Worm (Caenorhabditis elegans) whole organism, late embryonic: Measurements from ENCODE around the gene W07G4.5.

Experiments
- C08G9.2 ChIP-seq: sonication (generic microtip); optimal IDR thresholded peaks from 2 replicates; lab custom pipeline; 2016; ENCODE audit warnings: mild to moderate bottlenecking, missing genetic modification characterization, moderate library complexity, missing compliant biosample characterization
- C38D4.7 ChIP-seq: fragments of 200-800 bp; sonication (Bioruptor generic); optimal IDR thresholded peaks from 2 replicates; lab custom pipeline; 2018; ENCODE audit warnings: mild to moderate bottlenecking, missing genetic modification characterization, moderate library complexity, missing compliant biosample characterization
- F13H6.1 ChIP-seq: sonication (generic microtip); optimal IDR thresholded peaks from 2 replicates; lab custom pipeline; 2016; ENCODE audit warnings: missing genetic modification characterization, missing compliant biosample characterization
- K02D7.2 ChIP-seq: sonication (generic microtip); optimal IDR thresholded peaks from 2 replicates; lab custom pipeline; 2017; ENCODE audit warnings: mild to moderate bottlenecking, missing genetic modification characterization, missing compliant biosample characterization
- K09A11.1 ChIP-seq: sonication (generic microtip); optimal IDR thresholded peaks from 2 replicates; lab custom pipeline; 2017; ENCODE audit warnings: antibody characterized with exemption, mild to moderate bottlenecking, missing genetic modification characterization, missing compliant biosample characterization; ENCODE audit not compliant: insufficient read depth
- Y22D7AL.16 ChIP-seq: sonication (generic microtip); optimal IDR thresholded peaks from 2 replicates; lab custom pipeline; 2016; ENCODE audit warnings: missing genetic modification characterization, missing compliant biosample characterization
- ceh-14 ChIP-seq: sonication (generic microtip); optimal IDR thresholded peaks from 2 replicates; lab custom pipeline; 2016; ENCODE audit warnings: missing genotype, missing genetic modification characterization, missing compliant biosample characterization
- ceh-19 ChIP-seq: fragments of 200-800 bp; sonication (Bioruptor generic); optimal IDR thresholded peaks from 2 replicates; lab custom pipeline; 2018; ENCODE audit warnings: mild to moderate bottlenecking, missing genetic modification characterization, missing compliant biosample characterization
- ceh-2 ChIP-seq: sonication (generic microtip); optimal IDR thresholded peaks from 2 replicates; lab custom pipeline; 2016; ENCODE audit warnings: missing genotype, missing genetic modification characterization, missing compliant biosample characterization
- ceh-48 ChIP-seq: sonication (generic microtip); optimal IDR thresholded peaks from 2 replicates; lab custom pipeline; 2016; ENCODE audit warnings: missing genetic modification characterization, inconsistent platforms, missing compliant biosample characterization
- ceh-6 ChIP-seq: fragments of 200-800 bp; sonication (Bioruptor generic); optimal IDR thresholded peaks from 2 replicates; lab custom pipeline; 2018; ENCODE audit warnings: mild to moderate bottlenecking, missing genetic modification characterization, missing compliant biosample characterization
- dmd-4 ChIP-seq: sonication (generic microtip); optimal IDR thresholded peaks from 2 replicates; lab custom pipeline; 2016; ENCODE audit warnings: borderline replicate concordance, missing genetic modification characterization, missing compliant biosample characterization
- elt-2 ChIP-seq: sonication (generic microtip); optimal IDR thresholded peaks from 2 replicates; lab custom pipeline; 2016; ENCODE audit warnings: missing genetic modification reagents, missing genetic modification characterization, missing compliant biosample characterization
- fkh-10 ChIP-seq: fragments of 150-350 bp; optimal IDR thresholded peaks from 2 replicates; lab custom pipeline; 2014; ENCODE audit warnings: missing biosample characterization, missing genetic modification reagents, missing genetic modification characterization
- gmeb-2 ChIP-seq: sonication (generic microtip); optimal IDR thresholded peaks from 2 replicates; lab custom pipeline; 2016; ENCODE audit warnings: missing genetic modification characterization, inconsistent platforms, missing compliant biosample characterization
- hlh-13 ChIP-seq: fragments of 200-800 bp; sonication (Bioruptor generic); optimal IDR thresholded peaks from 2 replicates; lab custom pipeline; 2018; ENCODE audit warnings: mild to moderate bottlenecking, missing genetic modification characterization, missing compliant biosample characterization
- hlh-30 ChIP-seq: sonication (generic microtip); optimal IDR thresholded peaks from 2 replicates; lab custom pipeline; 2017; ENCODE audit warnings: antibody characterized with exemption, missing genetic modification characterization, missing compliant biosample characterization; ENCODE audit not compliant: insufficient read depth
- hlh-6 ChIP-seq: sonication (generic microtip); optimal IDR thresholded peaks from 2 replicates; lab custom pipeline; 2016; ENCODE audit warnings: missing genotype, missing genetic modification characterization, missing compliant biosample characterization
- lim-6 ChIP-seq: sonication (generic microtip); optimal IDR thresholded peaks from 2 replicates; lab custom pipeline; 2016; ENCODE audit warnings: missing genetic modification characterization, missing compliant biosample characterization
- odd-2 ChIP-seq: sonication (generic microtip); optimal IDR thresholded peaks from 2 replicates; lab custom pipeline; 2017; ENCODE audit warnings: antibody characterized with exemption, mild to moderate bottlenecking, missing genetic modification characterization, missing compliant biosample characterization
- pat-9 ChIP-seq: fragments of 200-800 bp; sonication (Bioruptor generic); optimal IDR thresholded peaks from 2 replicates; lab custom pipeline; 2018; ENCODE audit warnings: mild to moderate bottlenecking, missing genetic modification characterization, moderate library complexity, missing compliant biosample characterization
- pha-2 ChIP-seq: sonication (generic microtip); optimal IDR thresholded peaks from 2 replicates; lab custom pipeline; 2017; ENCODE audit warnings: mild to moderate bottlenecking, missing genetic modification characterization, missing compliant biosample characterization
- pha-4 ChIP-seq: fragments of 150-350 bp; optimal IDR thresholded peaks from 2 replicates; lab custom pipeline; 2018; ENCODE audit warnings: missing biosample characterization, missing genetic modification reagents, missing genetic modification characterization
- pros-1 ChIP-seq: fragments of 150-350 bp; optimal IDR thresholded peaks from 2 replicates; lab custom pipeline; 2014; ENCODE audit warnings: missing biosample characterization, missing genetic modification reagents, missing genetic modification characterization
- ref-2 ChIP-seq: sonication (generic microtip); optimal IDR thresholded peaks from 2 replicates; lab custom pipeline; 2016; ENCODE audit warnings: missing genetic modification characterization, missing compliant biosample characterization
- sdc-2 ChIP-seq: sonication (generic microtip); optimal IDR thresholded peaks from 2 replicates; lab custom pipeline; 2016; ENCODE audit warnings: missing genotype, missing genetic modification characterization, missing compliant biosample characterization
- sox-4 ChIP-seq: sonication (generic microtip); optimal IDR thresholded peaks from 2 replicates; lab custom pipeline; 2017; ENCODE audit warnings: mild to moderate bottlenecking, missing genetic modification characterization, inconsistent platforms, missing compliant biosample characterization
- syd-9 ChIP-seq: sonication (generic microtip); optimal IDR thresholded peaks from 2 replicates; lab custom pipeline; 2016; ENCODE audit warnings: mild to moderate bottlenecking, missing genetic modification characterization, moderate library complexity, missing compliant biosample characterization
- tbx-2 ChIP-seq: sonication (generic microtip); optimal IDR thresholded peaks from 2 replicates; lab custom pipeline; 2016; ENCODE audit warnings: missing genetic modification characterization, missing compliant biosample characterization
- tbx-7 ChIP-seq: sonication (generic microtip); optimal IDR thresholded peaks from 2 replicates; lab custom pipeline; 2016; ENCODE audit warnings: missing genotype, missing genetic modification characterization, missing compliant biosample characterization
- ttx-3 ChIP-seq: sonication (generic microtip); optimal IDR thresholded peaks from 2 replicates; lab custom pipeline; 2016; ENCODE audit warnings: missing genetic modification reagents, missing genetic modification characterization, missing compliant biosample characterization
- unc-55 ChIP-seq: sonication (generic microtip); optimal IDR thresholded peaks from 2 replicates; lab custom pipeline; 2017; ENCODE audit warnings: missing biosample characterization, missing genetic modification reagents, missing genetic modification characterization
- unc-86 ChIP-seq: sonication (generic microtip); optimal IDR thresholded peaks from 2 replicates; lab custom pipeline; 2016; ENCODE audit warnings: missing genetic modification characterization, missing compliant biosample characterization
- zip-5 ChIP-seq: sonication (generic microtip); optimal IDR thresholded peaks from 2 replicates; lab custom pipeline; 2016; ENCODE audit warnings: missing genetic modification characterization, missing compliant biosample characterization
- ztf-16 ChIP-seq: sonication (generic microtip); optimal IDR thresholded peaks from 2 replicates; lab custom pipeline; 2017; ENCODE audit warnings: missing genetic modification characterization, missing compliant biosample characterization

The W07G4.5 gene

DNA sequence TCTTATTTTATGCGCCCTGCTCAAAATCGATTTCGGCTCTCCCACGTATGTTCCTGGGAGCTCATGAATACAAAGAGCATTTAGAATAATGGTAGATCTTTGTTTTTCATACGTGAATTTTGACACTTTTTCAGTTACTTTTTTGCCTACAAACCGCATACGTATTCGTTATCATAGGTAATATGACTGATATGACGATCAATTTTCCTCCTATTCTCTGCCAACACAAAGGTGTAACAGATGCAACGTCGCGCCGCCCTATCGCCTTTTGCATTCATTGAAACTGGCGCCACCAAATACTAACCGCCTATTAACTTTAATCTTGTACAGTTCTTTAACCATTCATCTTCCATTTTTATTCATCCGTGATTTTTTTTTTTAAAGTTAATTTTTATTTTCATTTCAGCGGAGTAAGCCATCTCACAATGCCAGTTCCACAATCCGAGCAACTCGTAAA, at the start of gene W07G4.5:
Gene W07G4.5, plus strand, starts transcription at position 407 of the 457 bp plus-strand sequence.
- no peak for TF ChIP-seq K09A11.1
- no peak for TF ChIP-seq sdc-2 (tag; lab: Kevin White, UChicago)
- TF ChIP-seq ceh-19 (GFP tag; lab: Kevin White, UChicago) = no peak
- no peak for TF ChIP-seq ztf-16 (tag; lab: Kevin White, UChicago)

DNA sequence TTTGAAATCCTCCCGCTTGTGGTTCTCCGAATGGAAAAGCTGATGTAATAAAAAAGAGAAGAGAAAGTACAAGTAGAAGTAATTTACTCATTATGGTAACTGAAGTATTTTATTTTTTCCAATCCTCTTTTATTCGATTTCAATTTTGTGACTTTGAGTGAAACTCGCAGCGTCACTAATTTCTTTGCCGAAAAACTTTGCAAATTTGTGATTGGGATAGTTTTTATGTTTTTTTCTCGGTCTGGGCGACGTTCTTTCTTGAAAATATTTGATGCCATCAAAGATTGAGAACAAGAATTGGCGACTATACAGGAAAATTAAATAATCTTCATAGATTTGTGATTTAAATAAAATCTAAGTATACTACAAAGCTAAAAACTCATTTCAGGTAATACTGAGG, 48.2 kb upstream of the W07G4.5 start, which contains the start of gene far-4:
Gene far-4, minus strand, starts transcription at position 101 of the 400 bp plus-strand sequence.
- TF ChIP-seq ceh-6 (GFP tag; lab: Kevin White, UChicago) = no peak
- TF ChIP-seq C08G9.2 (tag; lab: Kevin White, UChicago) = no peak
- no peak for TF ChIP-seq ceh-14 (tag; lab: Kevin White, UChicago)
- TF ChIP-seq hlh-6 (tag; lab: Kevin White, UChicago) = no peak
- no peak for TF ChIP-seq fkh-10
- TF ChIP-seq unc-55 (GFP tag; lab: Kevin White, UChicago) = no peak
- TF ChIP-seq gmeb-2 (tag; lab: Kevin White, UChicago) = no peak
- TF ChIP-seq pha-4 = no peak
- no peak for TF ChIP-seq elt-2 (tag; lab: Kevin White, UChicago)
- no peak for TF ChIP-seq ttx-3 (tag; lab: Kevin White, UChicago)
- no peak for TF ChIP-seq syd-9
- no peak for TF ChIP-seq hlh-13 (GFP tag; lab: Kevin White, UChicago)
- no peak for TF ChIP-seq tbx-2
- TF ChIP-seq unc-86 = no peak
- TF ChIP-seq odd-2 (tag; lab: Kevin White, UChicago) = no peak
- no peak for TF ChIP-seq lim-6 (tag; lab: Kevin White, UChicago)
- TF ChIP-seq tbx-7 (tag; lab: Kevin White, UChicago) = no peak
- TF ChIP-seq pros-1 = no peak

ce11 chrV:13000068-13000467, 47.7 kb upstream of the W07G4.5 start:
- TF ChIP-seq ceh-2 (tag; lab: Kevin White, UChicago) (no peak), zip-5 (tag; lab: Kevin White, UChicago) (no peak), lim-6 (tag; lab: Kevin White, UChicago) (no peak), odd-2 (tag; lab: Kevin White, UChicago) (no peak), tbx-2 (no peak), pat-9 (no peak), K02D7.2 (tag; lab: Kevin White, UChicago) (no peak), syd-9 (no peak), Y22D7AL.16 (tag; lab: Kevin White, UChicago) (no peak), ref-2 (tag; lab: Kevin White, UChicago) (no peak), pha-2 (tag; lab: Kevin White, UChicago) (no peak), sox-4 (no peak), hlh-30 (tag; lab: Kevin White, UChicago) (no peak), ceh-19 (GFP tag; lab: Kevin White, UChicago) (no peak), C38D4.7 (GFP tag; lab: Kevin White, UChicago) (no peak), ztf-16 (tag; lab: Kevin White, UChicago) (no peak), ceh-48 (tag; lab: Kevin White, UChicago) (no peak), pros-1 (no peak), F13H6.1 (tag; lab: Kevin White, UChicago) (no peak)
- TF ChIP-seq, all 69 proteins: peak for 0

DNA sequence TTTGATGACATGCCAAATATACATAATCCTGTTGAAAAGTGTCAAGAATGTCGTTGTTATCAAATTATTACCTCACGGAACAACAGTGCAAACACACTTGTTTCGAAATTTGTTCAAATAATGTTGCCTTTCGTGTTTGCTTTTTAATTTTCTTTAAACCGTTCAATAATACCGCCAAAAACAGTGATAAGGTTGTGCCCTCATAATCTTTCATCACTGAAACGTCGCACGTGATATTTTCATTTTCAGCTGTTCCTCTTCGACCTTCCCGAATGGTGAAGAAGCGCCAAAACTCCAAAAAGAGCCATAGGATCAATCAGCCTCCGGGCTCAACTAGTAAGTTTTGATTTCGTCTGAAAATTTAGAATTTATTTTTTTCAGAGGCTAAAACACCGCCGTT, 45.7 kb upstream of the W07G4.5 start, which contains the start of gene inft-2:
Gene inft-2, plus strand, starts transcription at position 248 of the 400 bp plus-strand sequence.
- TF ChIP-seq dmd-4 = no peak
